Worm (Caenorhabditis elegans): ENCODE measurements around the gene ncs-1.

The ncs-1 gene

DNA sequence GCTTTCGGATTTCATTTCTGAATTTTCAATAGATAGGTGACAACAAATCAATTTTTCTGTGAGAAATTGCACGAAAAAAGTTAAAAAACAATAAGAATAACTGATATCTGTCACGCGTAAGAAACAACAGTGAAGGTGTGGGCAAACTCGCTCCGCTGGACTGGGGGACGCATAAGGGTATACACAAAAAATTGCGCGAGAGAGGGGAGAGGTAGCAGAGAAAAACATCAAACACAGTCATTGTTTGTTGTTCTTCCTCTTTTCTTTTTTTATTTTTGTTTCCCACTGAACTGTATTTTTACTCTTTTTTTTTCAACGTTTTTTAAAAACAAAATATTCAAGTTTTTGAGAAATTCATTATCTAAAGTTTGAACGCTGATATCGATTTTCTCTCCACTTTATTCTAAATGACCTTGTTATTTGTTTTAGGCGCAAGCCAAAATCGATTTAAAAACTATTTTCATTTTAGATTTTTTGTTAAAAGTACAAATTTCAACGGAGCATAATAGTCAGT lies 38.5 kb downstream of the ncs-1 start, which contains the start of the genes pifk-1 and tbc-11 (continued):
- TF ChIP-seq tbx-2 (tag; optimal IDR thresholded peaks at IDR 0.05) (peak; percentile 21), fos-1 (tag; optimal IDR thresholded peaks at IDR 0.05) (peak; percentile 29), lin-39 (tag; optimal IDR thresholded peaks at IDR 0.05) (no peak), rnt-1 (tag; optimal IDR thresholded peaks at IDR 0.05) (no peak), pqm-1 (tag; optimal IDR thresholded peaks at IDR 0.05) (no peak), lir-3 (tag; optimal IDR thresholded peaks at IDR 0.05; ENCODE audit: poor library complexity) (no peak), nhr-20 (tag; optimal IDR thresholded peaks at IDR 0.05) (peak; percentile 41), nhr-237 (tag; optimal IDR thresholded peaks at IDR 0.05) (peak; percentile 14), ces-1 (GFP tag; optimal IDR thresholded peaks at IDR 0.05) (no peak), nhr-84 (tag; optimal IDR thresholded peaks at IDR 0.05) (no peak), hlh-4 (tag; optimal IDR thresholded peaks at IDR 0.05) (no peak), alr-1 (tag; optimal IDR thresholded peaks at IDR 0.05; ENCODE audit: borderline replicate concordance) (no peak), C04F5.9 (tag; optimal IDR thresholded peaks at IDR 0.05) (no peak), sptf-1 (tag; optimal IDR thresholded peaks at IDR 0.05) (no peak), ztf-4 (tag; optimal IDR thresholded peaks at IDR 0.05) (no peak), nhr-11 (tag; optimal IDR thresholded peaks at IDR 0.05) (no peak), lin-13 (GFP tag; optimal IDR thresholded peaks at IDR 0.05) (no peak), skn-1 (tag; optimal IDR thresholded peaks at IDR 0.05) (peak; percentile 85), Y116A8C.19 (tag; optimal IDR thresholded peaks at IDR 0.05; ENCODE audit: borderline replicate concordance) (no peak), efl-3 (GFP tag; optimal IDR thresholded peaks at IDR 0.05) (no peak), nhr-85 (tag) (no peak), hlh-17 (GFP tag; optimal IDR thresholded peaks at IDR 0.05; ENCODE audit: borderline replicate concordance) (no peak), aly-2 (tag; optimal IDR thresholded peaks at IDR 0.05) (no peak), nhr-77 (tag; optimal IDR thresholded peaks at IDR 0.05) (no peak), swsn-7 (tag; optimal IDR thresholded peaks at IDR 0.05) (peak; percentile 20), egl-13 (tag; optimal IDR thresholded peaks at IDR 0.05) (no peak), lin-15B (tag; optimal IDR thresholded peaks at IDR 0.05) (no peak), nhr-71 (tag; optimal IDR thresholded peaks at IDR 0.05) (peak; percentile 34), C34B4.2 (tag; optimal IDR thresholded peaks at IDR 0.05) (no peak), nhr-28 (tag; optimal IDR thresholded peaks at IDR 0.05) (no peak), unc-130 (tag; optimal IDR thresholded peaks at IDR 0.05) (no peak), egl-27 (tag; optimal IDR thresholded peaks at IDR 0.05) (no peak), nhr-12 (tag; optimal IDR thresholded peaks at IDR 0.05) (no peak), fkh-10 (GFP tag; optimal IDR thresholded peaks at IDR 0.05) (no peak), mef-2 (tag; optimal IDR thresholded peaks at IDR 0.05) (no peak), mdl-1 (tag; optimal IDR thresholded peaks at IDR 0.05) (peak in 1 of 2 experiments; percentile 37), fkh-4 (tag; optimal IDR thresholded peaks at IDR 0.05; ENCODE audit: borderline replicate concordance) (no peak), fkh-8 (tag; optimal IDR thresholded peaks at IDR 0.05) (peak; percentile 21), pag-3 (tag; optimal IDR thresholded peaks at IDR 0.05; ENCODE audit: borderline replicate concordance, insufficient read depth) (no peak), blmp-1 (tag; optimal IDR thresholded peaks at IDR 0.05) (peak; percentile 67), dpl-1 (GFP tag; optimal IDR thresholded peaks at IDR 0.05) (peak; percentile 22 to 39 (median 27)), tlp-1 (tag; optimal IDR thresholded peaks at IDR 0.05) (no peak), ceh-63 (GFP tag; optimal IDR thresholded peaks at IDR 0.05) (no peak), isw-1 (GFP tag; IDR thresholded peaks at IDR 0.05) (no peak), vab-15 (tag; optimal IDR thresholded peaks at IDR 0.05) (no peak), mep-1 (tag; optimal IDR thresholded peaks at IDR 0.05) (peak; percentile 64), xbp-1 (tag; optimal IDR thresholded peaks at IDR 0.05) (no peak), zag-1 (tag; optimal IDR thresholded peaks at IDR 0.05) (no peak), nhr-47 (tag; optimal IDR thresholded peaks at IDR 0.05) (peak; percentile 37), ceh-88 (GFP tag; IDR thresholded peaks at IDR 0.05) (no peak), nhr-90 (tag; optimal IDR thresholded peaks at IDR 0.05; ENCODE audit: poor library complexity) (peak; percentile 23), ceh-90 (tag; optimal IDR thresholded peaks at IDR 0.05) (no peak), grh-1 (GFP tag; IDR thresholded peaks at IDR 0.05) (no peak)
